Worm (Caenorhabditis elegans) whole organism, L3 larva: Measurements from ENCODE around the gene F41E6.12.

Experiments used
- ceh-16 ChIP-seq: sonication (generic microtip); optimal IDR thresholded peaks from 2 replicates; lab custom pipeline; 2017; ENCODE audit warnings: missing biosample characterization, missing genetic modification characterization
- ceh-82 ChIP-seq: fragments of 150-350 bp; optimal IDR thresholded peaks from 2 replicates; lab custom pipeline; 2014; ENCODE audit warnings: missing biosample characterization, missing genetic modification characterization
- daf-12 ChIP-seq: fragments of 150-350 bp; optimal IDR thresholded peaks from 2 replicates; lab custom pipeline; 2014; ENCODE audit warnings: missing biosample characterization, missing genetic modification reagents, missing genetic modification characterization
- egl-27 ChIP-seq: sonication (generic microtip); optimal IDR thresholded peaks from 4 replicates; lab custom pipeline; 2017; ENCODE audit warnings: missing biosample characterization, missing genetic modification reagents, missing genetic modification characterization
- elt-1 ChIP-seq: fragments of 150-350 bp; optimal IDR thresholded peaks from 2 replicates; lab custom pipeline; 2014; ENCODE audit warnings: missing biosample characterization, missing genetic modification characterization
- elt-2 ChIP-seq: sonication (generic microtip); optimal IDR thresholded peaks from 2 replicates; lab custom pipeline; 2016; ENCODE audit warnings: missing genetic modification reagents, mild to moderate bottlenecking, missing genetic modification characterization, missing compliant biosample characterization
- elt-3 ChIP-seq, 3 experiments: fragments of 150-350 bp in 1 of 3; sonication (generic microtip) in 2 of 3; optimal IDR thresholded peaks; 2 replicates in 2 of 3; 4 replicates in 1 of 3; lab custom pipeline; 2014 to 2017; ENCODE audit warnings: missing biosample characterization in 3 of 3, missing genetic modification characterization in 3 of 3
- fkh-2 ChIP-seq: fragments of 150-350 bp; optimal IDR thresholded peaks from 2 replicates; lab custom pipeline; 2014; ENCODE audit warnings: missing biosample characterization, missing genetic modification reagents, missing genetic modification characterization
- jun-1 ChIP-seq: fragments of 150-350 bp; optimal IDR thresholded peaks from 2 replicates; lab custom pipeline; 2014; ENCODE audit warnings: missing biosample characterization, missing genetic modification reagents, missing genetic modification characterization
- lin-39 ChIP-seq: fragments of 150-350 bp; optimal IDR thresholded peaks from 2 replicates; lab custom pipeline; 2018; ENCODE audit warnings: missing biosample characterization, missing genetic modification reagents, missing genetic modification characterization
- lsy-12 ChIP-seq: sonication (generic microtip); optimal IDR thresholded peaks from 2 replicates; lab custom pipeline; 2016; ENCODE audit warnings: mild to moderate bottlenecking, missing genetic modification characterization, missing compliant biosample characterization
- mdl-1 ChIP-seq: fragments of 150-350 bp; optimal IDR thresholded peaks from 2 replicates; lab custom pipeline; 2014; ENCODE audit warnings: missing biosample characterization, missing genetic modification characterization
- mml-1 ChIP-seq: fragments of 150-350 bp; sonication (generic microtip); optimal IDR thresholded peaks from 3 replicates; lab custom pipeline; 2014; ENCODE audit warnings: missing biosample characterization, missing genetic modification characterization
- nfya-1 ChIP-seq: sonication (generic microtip); optimal IDR thresholded peaks from 2 replicates; lab custom pipeline; 2017; ENCODE audit warnings: missing genetic modification characterization, mild to moderate bottlenecking, missing compliant biosample characterization, antibody characterized with exemption, moderate library complexity; ENCODE audit not compliant: insufficient read depth
- nhr-237 ChIP-seq: fragments of 150-350 bp; optimal IDR thresholded peaks from 2 replicates; lab custom pipeline; 2014; ENCODE audit warnings: missing biosample characterization, missing genetic modification characterization
- nhr-76 ChIP-seq: fragments of 150-350 bp; sonication (generic microtip); optimal IDR thresholded peaks from 5 replicates; lab custom pipeline; 2014; ENCODE audit warnings: missing biosample characterization, missing genetic modification characterization
- nhr-77 ChIP-seq: fragments of 150-350 bp; optimal IDR thresholded peaks from 2 replicates; lab custom pipeline; 2014; ENCODE audit warnings: missing biosample characterization, missing genetic modification characterization
- pha-4 ChIP-seq: fragments of 150-350 bp; optimal IDR thresholded peaks from 2 replicates; lab custom pipeline; 2014; ENCODE audit warnings: missing biosample characterization, missing genetic modification reagents, missing genetic modification characterization
- pqm-1 ChIP-seq: fragments of 150-350 bp; optimal IDR thresholded peaks from 2 replicates; lab custom pipeline; 2017; ENCODE audit warnings: missing biosample characterization, missing genetic modification characterization, inconsistent platforms
- skn-1 ChIP-seq: fragments of 150-350 bp; optimal IDR thresholded peaks from 2 replicates; lab custom pipeline; 2014; ENCODE audit warnings: missing biosample characterization, missing genetic modification characterization
- snpc-4 ChIP-seq: fragments of 150-350 bp; optimal IDR thresholded peaks from 2 replicates; lab custom pipeline; 2014; ENCODE audit warnings: missing biosample characterization, missing genetic modification characterization
- unc-39 ChIP-seq: sonication (generic microtip); optimal IDR thresholded peaks from 4 replicates; lab custom pipeline; 2017; ENCODE audit warnings: missing biosample characterization, missing genetic modification characterization
- unc-62 ChIP-seq: fragments of 150-350 bp; sonication (generic microtip); optimal IDR thresholded peaks from 4 replicates; lab custom pipeline; 2014; ENCODE audit warnings: missing biosample characterization, missing genetic modification reagents, missing genetic modification characterization
- ztf-11 ChIP-seq: fragments of 150-350 bp; optimal IDR thresholded peaks from 2 replicates; lab custom pipeline; 2014; ENCODE audit warnings: missing biosample characterization, missing genetic modification characterization
- ztf-4 ChIP-seq: fragments of 150-350 bp; optimal IDR thresholded peaks from 2 replicates; lab custom pipeline; 2014; ENCODE audit warnings: missing biosample characterization, missing genetic modification characterization

F41E6.12 gene

ce11 chrV:8586920-8587319 is 42.0 kb downstream of the F41E6.12 start:
- TF ChIP-seq lsy-12 (tag; lab: Kevin White, UChicago) (no peak), lin-39 (no peak), ceh-82 (no peak), snpc-4 (tag; lab: Kevin White, UChicago) (no peak), pqm-1 (tag; lab: Kevin White, UChicago) (peak; percentile 4), daf-12 (tag; lab: Kevin White, UChicago) (no peak), ceh-16 (tag; lab: Kevin White, UChicago) (no peak), pha-4 (tag; lab: Kevin White, UChicago) (peak; percentile 72), nhr-237 (tag; lab: Kevin White, UChicago) (no peak), elt-2 (peak; percentile 67), jun-1 (tag; lab: Kevin White, UChicago) (no peak), skn-1 (tag; lab: Kevin White, UChicago) (no peak), unc-62 (GFP tag; lab: Kevin White, UChicago) (no peak), mml-1 (tag; lab: Kevin White, UChicago) (no peak), unc-39 (tag; lab: Kevin White, UChicago) (no peak), nhr-77 (tag; lab: Kevin White, UChicago) (no peak), nhr-76 (tag; lab: Kevin White, UChicago) (no peak)

ce11 chrV:8586472-8586871 is 42.5 kb downstream of the F41E6.12 start:
- TF ChIP-seq unc-62 (GFP tag; lab: Kevin White, UChicago) (no peak), ceh-16 (tag; lab: Kevin White, UChicago) (no peak), nhr-237 (tag; lab: Kevin White, UChicago) (no peak), fkh-2 (tag; lab: Kevin White, UChicago) (no peak), snpc-4 (tag; lab: Kevin White, UChicago) (no peak), nhr-77 (tag; lab: Kevin White, UChicago) (no peak), elt-3 (tag; optimal IDR thresholded peaks at IDR 0.05; lab: Kevin White, UChicago) (no peak), mdl-1 (no peak), nfya-1 (tag; lab: Kevin White, UChicago) (no peak), pha-4 (tag; lab: Kevin White, UChicago) (no peak), elt-1 (tag; lab: Kevin White, UChicago) (no peak), elt-2 (no peak), pqm-1 (tag; lab: Kevin White, UChicago) (no peak), egl-27 (tag; lab: Kevin White, UChicago) (no peak)

- TF ChIP-seq ceh-82, result no peak
- TF ChIP-seq ztf-11, result no peak
- no peak for TF ChIP-seq ztf-4 (tag; lab: Kevin White, UChicago)
- TF ChIP-seq egl-27 (tag; lab: Kevin White, UChicago), result no peak
These were observed 48.0 kb downstream of the F41E6.12 start, which contains the start of gene C10B5.1 for ce11 chrV:8580961-8581360. Gene C10B5.1, plus strand, starts transcription at chrV:8581261.
